Worm (Caenorhabditis elegans) whole organism, L2 larva: Measurements from ENCODE around the gene Y110A2AL.7.
A peak's percentile ranks its signal among the peaks of the same experiment; 100 is the strongest.
"Not testable (repeated sequence)": the region's sequence is repeated elsewhere in the genome, so short reads cannot be mapped to it uniquely, and the experiment has no call there.

Source experiments
- C34F6.9 ChIP-seq: fragments of 150-350 bp; optimal IDR thresholded peaks from 2 replicates; lab custom pipeline; 2014; ENCODE audit warnings: missing biosample characterization, missing genetic modification characterization
- F13H6.1 ChIP-seq: sonication (generic microtip); optimal IDR thresholded peaks from 2 replicates; lab custom pipeline; 2016; ENCODE audit warnings: missing genetic modification characterization, missing compliant biosample characterization
- R02D3.7 ChIP-seq: fragments of 150-350 bp; optimal IDR thresholded peaks from 2 replicates; lab custom pipeline; 2014; ENCODE audit warnings: missing biosample characterization, missing genetic modification characterization
- Y55F3AM.14 ChIP-seq: fragments of 200-800 bp; sonication (Bioruptor generic); optimal IDR thresholded peaks from 2 replicates; lab custom pipeline; 2018; ENCODE audit warnings: mild to moderate bottlenecking, missing genetic modification characterization, missing compliant biosample characterization
- alr-1 ChIP-seq: fragments of 150-350 bp; optimal IDR thresholded peaks from 2 replicates; lab custom pipeline; 2014; ENCODE audit warnings: missing biosample characterization, missing genetic modification characterization
- ama-1 ChIP-seq: fragments of 150-350 bp; optimal IDR thresholded peaks from 2 replicates; lab custom pipeline; 2018; ENCODE audit warnings: inconsistent platforms
- ceh-16 ChIP-seq: fragments of 150-350 bp; optimal IDR thresholded peaks from 2 replicates; lab custom pipeline; 2014; ENCODE audit warnings: missing biosample characterization, missing genetic modification characterization
- crh-2 ChIP-seq: sonication (generic microtip); optimal IDR thresholded peaks from 2 replicates; lab custom pipeline; 2017; ENCODE audit warnings: missing biosample characterization, missing genetic modification characterization
- dmd-4 ChIP-seq: sonication (generic microtip); optimal IDR thresholded peaks from 2 replicates; lab custom pipeline; 2017; ENCODE audit warnings: missing biosample characterization, missing genetic modification characterization
- elt-1 ChIP-seq: fragments of 150-350 bp; optimal IDR thresholded peaks from 2 replicates; lab custom pipeline; 2014; ENCODE audit warnings: missing biosample characterization, missing genetic modification characterization
- elt-3 ChIP-seq: sonication (generic microtip); optimal IDR thresholded peaks from 2 replicates; lab custom pipeline; 2017; ENCODE audit warnings: missing biosample characterization, missing genetic modification characterization
- fos-1 ChIP-seq: fragments of 150-350 bp; optimal IDR thresholded peaks from 2 replicates; lab custom pipeline; 2014; ENCODE audit warnings: missing biosample characterization, missing genetic modification characterization
- gmeb-1 ChIP-seq: fragments of 150-350 bp; optimal IDR thresholded peaks from 2 replicates; lab custom pipeline; 2014; ENCODE audit warnings: missing biosample characterization, missing genetic modification characterization
- lin-11 ChIP-seq: fragments of 150-350 bp; sonication (generic microtip); optimal IDR thresholded peaks from 2 replicates; lab custom pipeline; 2014; ENCODE audit warnings: missing biosample characterization, missing genetic modification characterization, inconsistent platforms, mixed read lengths
- lin-39 ChIP-seq: fragments of 150-350 bp; optimal IDR thresholded peaks from 2 replicates; lab custom pipeline; 2014; ENCODE audit warnings: missing biosample characterization, missing genetic modification reagents, missing genetic modification characterization
- lsy-2 ChIP-seq, 2 experiments: fragments of 150-350 bp in 1 of 2; sonication (generic microtip) in 1 of 2; optimal IDR thresholded peaks; 2 replicates each; lab custom pipeline; 2014 to 2017; ENCODE audit warnings: missing biosample characterization in 2 of 2, missing genetic modification characterization in 2 of 2
- mbf-1 ChIP-seq: sonication (generic microtip); optimal IDR thresholded peaks from 2 replicates; lab custom pipeline; 2017; ENCODE audit warnings: missing biosample characterization, missing genetic modification characterization
- nhr-10 ChIP-seq: sonication (generic microtip); optimal IDR thresholded peaks from 2 replicates; lab custom pipeline; 2017; ENCODE audit warnings: missing biosample characterization, missing genetic modification characterization
- nhr-11 ChIP-seq: fragments of 150-350 bp; optimal IDR thresholded peaks from 2 replicates; lab custom pipeline; 2014; ENCODE audit warnings: missing biosample characterization, missing genetic modification characterization
- nhr-12 ChIP-seq: fragments of 150-350 bp; optimal IDR thresholded peaks from 2 replicates; lab custom pipeline; 2014; ENCODE audit warnings: missing biosample characterization, missing genetic modification characterization
- nhr-129 ChIP-seq: fragments of 150-350 bp; optimal IDR thresholded peaks from 2 replicates; lab custom pipeline; 2014; ENCODE audit warnings: missing biosample characterization, missing genetic modification characterization
- nhr-21 ChIP-seq: fragments of 150-350 bp; optimal IDR thresholded peaks from 2 replicates; lab custom pipeline; 2014; ENCODE audit warnings: missing biosample characterization, missing genetic modification characterization
- nhr-23 ChIP-seq: fragments of 150-350 bp; optimal IDR thresholded peaks from 2 replicates; lab custom pipeline; 2014; ENCODE audit warnings: missing biosample characterization, missing genetic modification reagents, missing genetic modification characterization
- nhr-237 ChIP-seq: fragments of 150-350 bp; optimal IDR thresholded peaks from 2 replicates; lab custom pipeline; 2014; ENCODE audit warnings: missing biosample characterization, missing genetic modification characterization
- nhr-25 ChIP-seq: fragments of 150-350 bp; sonication (generic microtip); optimal IDR thresholded peaks from 3 replicates; lab custom pipeline; 2014; ENCODE audit warnings: missing biosample characterization, missing genetic modification characterization
- nhr-6 ChIP-seq: fragments of 150-350 bp; optimal IDR thresholded peaks from 2 replicates; lab custom pipeline; 2014; ENCODE audit warnings: missing biosample characterization, missing genetic modification characterization
- sem-4 ChIP-seq: fragments of 150-350 bp; optimal IDR thresholded peaks from 2 replicates; lab custom pipeline; 2014; ENCODE audit warnings: missing biosample characterization, missing genetic modification reagents, missing genetic modification characterization
- skn-1 ChIP-seq: sonication (generic microtip); optimal IDR thresholded peaks from 2 replicates; lab custom pipeline; 2017; ENCODE audit warnings: missing biosample characterization, missing genetic modification characterization
- sma-9 ChIP-seq, 2 experiments: fragments of 150-350 bp in 1 of 2; sonication (generic microtip) in 1 of 2; optimal IDR thresholded peaks; 2 replicates each; lab custom pipeline; 2014 to 2016; ENCODE audit warnings: missing genetic modification characterization in 2 of 2, mild to moderate bottlenecking in 1 of 2, missing biosample characterization in 1 of 2, missing compliant biosample characterization in 1 of 2, missing genetic modification reagents in 1 of 2, moderate library complexity in 1 of 2
- snpc-4 ChIP-seq: fragments of 150-350 bp; optimal IDR thresholded peaks from 2 replicates; lab custom pipeline; 2014; ENCODE audit warnings: missing biosample characterization, missing genetic modification characterization
- unc-39 ChIP-seq: fragments of 150-350 bp; optimal IDR thresholded peaks from 2 replicates; lab custom pipeline; 2014; ENCODE audit warnings: missing biosample characterization, missing genetic modification characterization
- unc-55 ChIP-seq: fragments of 150-350 bp; sonication (generic microtip); optimal IDR thresholded peaks from 3 replicates; lab custom pipeline; 2014; ENCODE audit warnings: missing biosample characterization, missing genetic modification reagents, missing genetic modification characterization
- unc-62 ChIP-seq: fragments of 150-350 bp; optimal IDR thresholded peaks from 2 replicates; lab custom pipeline; 2014; ENCODE audit warnings: missing biosample characterization, missing genetic modification reagents, missing genetic modification characterization
- zag-1 ChIP-seq: fragments of 150-350 bp; optimal IDR thresholded peaks from 2 replicates; lab custom pipeline; 2014; ENCODE audit warnings: missing biosample characterization, missing genetic modification characterization
- ztf-1 ChIP-seq: fragments of 200-800 bp; sonication (Bioruptor generic); conservative IDR thresholded peaks from 2 replicates; pipeline ENCODE4 v1.3.6; 2022; ENCODE audit warnings: missing genetic modification characterization, missing compliant biosample characterization
- ztf-11 ChIP-seq: sonication (generic microtip); optimal IDR thresholded peaks from 2 replicates; lab custom pipeline; 2017; ENCODE audit warnings: missing biosample characterization, missing genetic modification characterization
- ztf-4 ChIP-seq: fragments of 150-350 bp; optimal IDR thresholded peaks from 2 replicates; lab custom pipeline; 2014; ENCODE audit warnings: missing biosample characterization, missing genetic modification characterization

Gene Y110A2AL.7

ce11 chrII:2839004-2839403, 4.0 kb downstream of the Y110A2AL.7 start, which contains the start of gene Y110A2AL.4:
Gene Y110A2AL.4 (plus strand): TSS chrII:2839304.
- TF ChIP-seq elt-1, sem-4, nhr-21 (tag; lab: Kevin White, UChicago): not testable (repeated sequence)

ce11 chrII:2836853-2837252, 6.1 kb downstream of the Y110A2AL.7 start, which contains the start of gene K12H6.7:
Gene K12H6.7 (minus strand): TSS chrII:2836953.
- no peak for TF ChIP-seq ztf-1 (GFP tag; lab: Robert Waterston, UW)
- TF ChIP-seq mbf-1 (tag; lab: Kevin White, UChicago), result no peak
- TF ChIP-seq dmd-4 (tag; lab: Kevin White, UChicago), result no peak
- TF ChIP-seq skn-1 (tag; lab: Kevin White, UChicago), result no peak
- TF ChIP-seq nhr-21 (tag; lab: Kevin White, UChicago), result no peak

- TF ChIP-seq nhr-21 (tag; lab: Kevin White, UChicago) (no peak), skn-1 (tag; lab: Kevin White, UChicago) (peak; percentile 51), dmd-4 (tag; lab: Kevin White, UChicago) (no peak), fos-1 (tag; lab: Kevin White, UChicago) (peak; percentile 87), ztf-4 (no peak), zag-1 (tag; lab: Kevin White, UChicago) (no peak), ama-1 (lab: Kevin White, UChicago) (no peak), sma-9 (GFP tag; optimal IDR thresholded peaks at IDR 0.05; lab: Kevin White, UChicago) (peak; percentile 11), sma-9 (tag; optimal IDR thresholded peaks at IDR 0.05; lab: Kevin White, UChicago) (no peak)
Observed at ce11 chrII:2834105-2834504, 8.9 kb downstream of the Y110A2AL.7 start.

ce11 chrII:2832539-2832938, 10.4 kb downstream of the Y110A2AL.7 start:
- TF ChIP-seq lin-11 (tag; lab: Kevin White, UChicago) (no peak), unc-62 (GFP tag; lab: Kevin White, UChicago) (no peak), unc-55 (GFP tag; lab: Kevin White, UChicago) (no peak), nhr-6 (tag; lab: Kevin White, UChicago) (no peak), skn-1 (tag; lab: Kevin White, UChicago) (no peak), lin-39 (tag; lab: Kevin White, UChicago) (no peak), unc-39 (tag; lab: Kevin White, UChicago) (no peak), snpc-4 (tag; lab: Kevin White, UChicago) (no peak), elt-3 (no peak), ztf-4 (no peak), zag-1 (tag; lab: Kevin White, UChicago) (no peak), nhr-237 (tag; lab: Kevin White, UChicago) (no peak), nhr-10 (tag; lab: Kevin White, UChicago) (no peak), nhr-12 (no peak)

ce11 chrII:2832098-2832497, 10.9 kb downstream of the Y110A2AL.7 start:
- no peak for TF ChIP-seq ceh-16 (tag; lab: Kevin White, UChicago)
- TF ChIP-seq ztf-11 (tag; lab: Kevin White, UChicago), result no peak
- TF ChIP-seq fos-1 (tag; lab: Kevin White, UChicago), result peak; percentile 9
- TF ChIP-seq nhr-21 (tag; lab: Kevin White, UChicago), result no peak
- TF ChIP-seq zag-1 (tag; lab: Kevin White, UChicago), result no peak
- TF ChIP-seq alr-1 (tag; lab: Kevin White, UChicago), result no peak
- TF ChIP-seq C34F6.9 (tag; lab: Kevin White, UChicago), result peak; percentile 46
- TF ChIP-seq Y55F3AM.14 (GFP tag; lab: Kevin White, UChicago), result no peak
- TF ChIP-seq unc-55 (GFP tag; lab: Kevin White, UChicago), result peak; percentile 34
- peak; percentile 54 for TF ChIP-seq sma-9 (GFP tag; optimal IDR thresholded peaks at IDR 0.05; lab: Kevin White, UChicago)
- TF ChIP-seq sma-9 (tag; optimal IDR thresholded peaks at IDR 0.05; lab: Kevin White, UChicago), result no peak
- no peak for TF ChIP-seq nhr-10 (tag; lab: Kevin White, UChicago)
- no peak for TF ChIP-seq nhr-23 (tag; lab: Kevin White, UChicago)
- no peak for TF ChIP-seq ztf-1 (GFP tag; lab: Robert Waterston, UW)
- TF ChIP-seq snpc-4 (tag; lab: Kevin White, UChicago), result no peak
- TF ChIP-seq ama-1 (lab: Kevin White, UChicago), result no peak
- no peak for TF ChIP-seq dmd-4 (tag; lab: Kevin White, UChicago)
- no peak for TF ChIP-seq nhr-11 (tag; lab: Kevin White, UChicago)
- peak; percentile 58 for TF ChIP-seq nhr-129 (tag; lab: Kevin White, UChicago)
- TF ChIP-seq nhr-25 (tag; lab: Kevin White, UChicago), result no peak
- TF ChIP-seq lsy-2 (tag; optimal IDR thresholded peaks at IDR 0.05; lab: Kevin White, UChicago), result peak in 1 of 2 experiments; percentile 54
- TF ChIP-seq ztf-4, result no peak
- peak; percentile 14 for TF ChIP-seq gmeb-1 (tag; lab: Kevin White, UChicago)
- no peak for TF ChIP-seq sem-4 (tag; lab: Kevin White, UChicago)
- no peak for TF ChIP-seq mbf-1 (tag; lab: Kevin White, UChicago)
- peak; percentile 22 for TF ChIP-seq F13H6.1 (tag; lab: Kevin White, UChicago)
- no peak for TF ChIP-seq elt-1 (tag; lab: Kevin White, UChicago)
- TF ChIP-seq R02D3.7 (tag; lab: Kevin White, UChicago), result no peak
- TF ChIP-seq crh-2, result peak; percentile 24
- TF ChIP-seq, all 48 proteins: peak for 9
